Fruit fly (Drosophila melanogaster) whole organism, wandering third instar larva: Measurements from ENCODE around the gene MBD-R2.

ENCODE experiments used
- Abd-B ChIP-seq: fragments of >200 bp; optimal IDR thresholded peaks from 2 replicates; lab custom pipeline; 2017; ENCODE audit warnings: missing biosample characterization, missing genetic modification characterization
- CG32264 ChIP-seq: fragments of 200-800 bp; sonication (Bioruptor generic); optimal IDR thresholded peaks from 2 replicates; lab custom pipeline; 2016; ENCODE audit warnings: missing biosample characterization, missing genetic modification characterization
- CG9705 ChIP-seq: fragments of 200-800 bp; sonication (Bioruptor generic); optimal IDR thresholded peaks from 2 replicates; lab custom pipeline; 2018; ENCODE audit warnings: missing biosample characterization, mild to moderate bottlenecking, missing genetic modification characterization
- Dfd ChIP-seq: fragments of >200 bp; optimal IDR thresholded peaks from 2 replicates; lab custom pipeline; 2017; ENCODE audit warnings: missing biosample characterization, missing genetic modification characterization
- Dif ChIP-seq: fragments of 200-275, 200-300 bp; sonication (Bioruptor generic); optimal IDR thresholded peaks from 2 replicates; lab custom pipeline; 2018; ENCODE audit warnings: missing biosample characterization, missing genetic modification characterization; ENCODE audit not compliant: partially characterized antibody
- GATAd ChIP-seq: sonication (Bioruptor generic); optimal IDR thresholded peaks from 2 replicates; lab custom pipeline; 2016; ENCODE audit warnings: missing biosample characterization, missing genetic modification characterization
- Hnf4 ChIP-seq: fragments of 200-800 bp; sonication (Bioruptor generic); optimal IDR thresholded peaks from 2 replicates; lab custom pipeline; 2016; ENCODE audit warnings: missing biosample characterization, mild to moderate bottlenecking, missing genetic modification characterization
- Hr78 ChIP-seq: fragments of >200 bp; optimal IDR thresholded peaks from 2 replicates; lab custom pipeline; 2017; ENCODE audit warnings: missing biosample characterization, missing genetic modification characterization
- Hr83 ChIP-seq: fragments of 200-300 bp; sonication (Bioruptor generic); optimal IDR thresholded peaks from 2 replicates; lab custom pipeline; 2016; ENCODE audit warnings: missing biosample characterization, mild to moderate bottlenecking, missing genetic modification characterization, moderate library complexity; ENCODE audit not compliant: poor library complexity, severe bottlenecking
- Jra ChIP-seq: sonication (Bioruptor generic); optimal IDR thresholded peaks from 2 replicates; lab custom pipeline; 2016; ENCODE audit warnings: missing biosample characterization, missing genetic modification characterization
- Myc ChIP-seq: fragments of >200 bp; optimal IDR thresholded peaks from 2 replicates; lab custom pipeline; 2017
- N ChIP-seq: fragments of >200 bp; optimal IDR thresholded peaks from 2 replicates; lab custom pipeline; 2018; ENCODE audit warnings: missing biosample characterization, missing external identifiers, missing genetic modification characterization
- OdsH ChIP-seq: fragments of 200-800 bp; sonication (Bioruptor generic); optimal IDR thresholded peaks from 2 replicates; lab custom pipeline; 2016; ENCODE audit warnings: missing biosample characterization, mild to moderate bottlenecking, missing genetic modification characterization
- Rel ChIP-seq, 2 experiments: fragments of 200-800 bp; sonication (Bioruptor generic) in 1 of 2; optimal IDR thresholded peaks; 2 replicates in 1 of 2; 3 replicates in 1 of 2; lab custom pipeline; 2016 to 2019; ENCODE audit warnings: mild to moderate bottlenecking in 2 of 2, missing biosample characterization in 2 of 2, missing genetic modification characterization in 2 of 2, moderate library complexity in 1 of 2
- Sp1 ChIP-seq: fragments of 200-800 bp; sonication (Bioruptor generic); optimal IDR thresholded peaks from 3 replicates; lab custom pipeline; 2019; ENCODE audit warnings: missing biosample characterization, mild to moderate bottlenecking, missing genetic modification characterization, moderate library complexity
- Vsx2 ChIP-seq: fragments of 200-300, 225-300 bp; sonication (Bioruptor generic); optimal IDR thresholded peaks from 2 replicates; lab custom pipeline; 2018; ENCODE audit warnings: missing biosample characterization, missing genetic modification characterization; ENCODE audit not compliant: partially characterized antibody
- br ChIP-seq: fragments of 200-800 bp; sonication (Bioruptor generic); optimal IDR thresholded peaks from 2 replicates; lab custom pipeline; 2016; ENCODE audit warnings: missing biosample characterization, missing genetic modification characterization
- brk ChIP-seq: fragments of 200-800 bp; sonication (Bioruptor generic); optimal IDR thresholded peaks from 2 replicates; lab custom pipeline; 2016; ENCODE audit warnings: missing biosample characterization, mild to moderate bottlenecking, missing genetic modification characterization
- dl ChIP-seq, 2 experiments: fragments of 175-275, 200-275 bp in 1 of 2; fragments of 200-275 bp in 1 of 2; sonication (Bioruptor generic); optimal IDR thresholded peaks; lab custom pipeline; 2018; ENCODE audit warnings: mild to moderate bottlenecking in 2 of 2, missing biosample characterization in 2 of 2, missing genetic modification characterization in 2 of 2, moderate library complexity in 2 of 2; ENCODE audit not compliant: partially characterized antibody in 2 of 2, insufficient read depth in 1 of 2
- dmrt93B ChIP-seq: fragments of 200-800 bp; sonication (Bioruptor generic); optimal IDR thresholded peaks from 2 replicates; lab custom pipeline; 2018; ENCODE audit warnings: missing biosample characterization, mild to moderate bottlenecking, missing genetic modification characterization
- dsf ChIP-seq: sonication (Bioruptor generic); optimal IDR thresholded peaks from 2 replicates; lab custom pipeline; 2016; ENCODE audit warnings: missing biosample characterization, missing genetic modification characterization, borderline replicate concordance
- ey ChIP-seq: fragments of 200-800 bp; sonication (Bioruptor generic); optimal IDR thresholded peaks from 2 replicates; lab custom pipeline; 2016; ENCODE audit warnings: missing biosample characterization, missing genetic modification characterization
- foxo ChIP-seq, 2 experiments: fragments of 200-800 bp; sonication (Bioruptor generic); optimal IDR thresholded peaks; 2 replicates in 1 of 2; 3 replicates in 1 of 2; lab custom pipeline; 2016 to 2017; ENCODE audit warnings: missing biosample characterization in 2 of 2, missing genetic modification characterization in 2 of 2
- fru ChIP-seq: fragments of 200-800 bp; sonication (Bioruptor generic); optimal IDR thresholded peaks from 3 replicates; lab custom pipeline; 2016; ENCODE audit warnings: missing biosample characterization, mild to moderate bottlenecking, missing genetic modification characterization
- h ChIP-seq: fragments of 200-800 bp; sonication (Bioruptor generic); optimal IDR thresholded peaks from 3 replicates; lab custom pipeline; 2016; ENCODE audit warnings: missing biosample characterization, mild to moderate bottlenecking, missing genetic modification characterization
- jim ChIP-seq: fragments of 175-275, 200-325 bp; sonication (Bioruptor generic); optimal IDR thresholded peaks from 2 replicates; lab custom pipeline; 2016; ENCODE audit warnings: missing biosample characterization, mild to moderate bottlenecking, missing genetic modification characterization
- pan ChIP-seq: fragments of >200 bp; optimal IDR thresholded peaks from 2 replicates; lab custom pipeline; 2017
- psq ChIP-seq: fragments of 200-800 bp; sonication (Bioruptor generic); optimal IDR thresholded peaks from 3 replicates; lab custom pipeline; 2017; ENCODE audit warnings: missing biosample characterization, mild to moderate bottlenecking, missing genetic modification characterization, moderate library complexity
- rgr ChIP-seq: fragments of 200-800 bp; sonication (Bioruptor generic); optimal IDR thresholded peaks from 3 replicates; lab custom pipeline; 2016; ENCODE audit warnings: missing biosample characterization, mild to moderate bottlenecking, missing genetic modification characterization
- sage ChIP-seq: fragments of 200-800 bp; sonication (Bioruptor generic); optimal IDR thresholded peaks from 2 replicates; lab custom pipeline; 2016; ENCODE audit warnings: missing biosample characterization, mild to moderate bottlenecking, missing genetic modification characterization
- sv ChIP-seq: fragments of 200-800 bp; sonication (Bioruptor generic); optimal IDR thresholded peaks from 3 replicates; lab custom pipeline; 2016; ENCODE audit warnings: missing biosample characterization, missing genetic modification characterization
- tai ChIP-seq: sonication (Bioruptor generic); optimal IDR thresholded peaks from 2 replicates; lab custom pipeline; 2016; ENCODE audit warnings: missing biosample characterization, missing genetic modification characterization
- usp ChIP-seq: fragments of >200 bp; optimal IDR thresholded peaks from 2 replicates; lab custom pipeline; 2017; ENCODE audit warnings: missing biosample characterization, missing genetic modification characterization

Gene MBD-R2

DNA sequence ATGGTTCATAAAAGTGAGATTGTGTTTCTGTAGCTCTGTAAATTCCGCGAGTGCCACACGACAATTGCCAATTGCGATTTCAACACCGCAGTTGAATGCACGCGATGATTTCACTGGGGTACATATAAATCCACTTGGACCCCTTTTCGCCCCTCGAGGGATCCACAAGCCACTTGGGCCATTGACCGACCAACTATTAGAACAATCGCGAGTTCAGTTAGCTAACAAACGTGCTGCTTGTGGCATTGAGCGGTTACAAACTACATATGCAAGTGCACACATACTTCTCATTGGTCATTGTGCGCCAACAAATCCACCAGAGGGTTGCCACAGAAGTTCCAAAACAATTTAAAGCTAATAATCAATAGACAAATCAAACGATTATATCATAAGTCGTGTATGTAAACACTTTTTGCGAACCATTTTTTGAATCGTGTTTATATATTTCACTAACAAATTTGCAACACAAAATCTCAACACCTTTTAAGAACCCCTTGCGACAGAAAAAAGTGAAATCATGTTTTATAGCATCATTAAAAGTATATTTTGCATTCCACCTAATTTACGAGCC is 25.1 kb upstream of the MBD-R2 start:
- TF ChIP-seq CG32264 (GFP tag; lab: Kevin White, UChicago) (no peak), Rel (GFP tag; optimal IDR thresholded peaks at IDR 0.05; lab: Kevin White, UChicago) (no peak), Rel (tag; optimal IDR thresholded peaks at IDR 0.05; lab: Kevin White, UChicago) (no peak), Vsx2 (GFP tag; lab: Kevin White, UChicago) (no peak), Dfd (GFP tag; lab: Kevin White, UChicago) (no peak), ey (GFP tag; lab: Kevin White, UChicago) (no peak), jim (GFP tag; lab: Kevin White, UChicago) (no peak), rgr (GFP tag; lab: Kevin White, UChicago) (no peak), tai (GFP tag; lab: Kevin White, UChicago) (no peak), foxo (GFP tag; optimal IDR thresholded peaks at IDR 0.05; lab: Kevin White, UChicago) (no peak), psq (GFP tag; lab: Kevin White, UChicago) (no peak), Jra (GFP tag; lab: Kevin White, UChicago) (no peak), Abd-B (GFP tag; lab: Kevin White, UChicago) (no peak), GATAd (GFP tag; lab: Kevin White, UChicago) (no peak), OdsH (no peak)

DNA sequence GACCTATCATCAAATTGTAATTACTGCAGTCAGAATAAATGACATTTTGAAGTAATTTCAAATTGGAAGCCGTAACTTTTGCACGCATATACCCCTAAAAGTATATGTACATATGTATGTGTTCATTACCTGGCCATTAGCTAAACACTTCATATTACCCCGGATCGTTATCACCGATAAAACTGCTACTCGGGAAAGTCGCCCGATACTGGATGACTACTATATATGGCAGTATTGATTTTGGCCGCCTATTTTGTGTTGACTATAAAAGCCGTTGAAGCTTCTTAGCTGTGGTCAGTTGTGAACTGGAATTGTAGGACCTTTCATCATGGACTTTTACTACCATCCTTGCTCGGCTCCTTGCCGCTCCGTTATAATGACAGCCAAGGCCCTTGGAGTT is 23.6 kb upstream of the MBD-R2 start, which contains the start of gene GstD8:
GstD8 (plus strand) TSS at position 301 of the 400 bp plus-strand sequence.
- TF ChIP-seq dmrt93B (GFP tag; lab: Kevin White, UChicago): no peak
- TF ChIP-seq CG9705: no peak
- TF ChIP-seq Hr83: no peak

DNA sequence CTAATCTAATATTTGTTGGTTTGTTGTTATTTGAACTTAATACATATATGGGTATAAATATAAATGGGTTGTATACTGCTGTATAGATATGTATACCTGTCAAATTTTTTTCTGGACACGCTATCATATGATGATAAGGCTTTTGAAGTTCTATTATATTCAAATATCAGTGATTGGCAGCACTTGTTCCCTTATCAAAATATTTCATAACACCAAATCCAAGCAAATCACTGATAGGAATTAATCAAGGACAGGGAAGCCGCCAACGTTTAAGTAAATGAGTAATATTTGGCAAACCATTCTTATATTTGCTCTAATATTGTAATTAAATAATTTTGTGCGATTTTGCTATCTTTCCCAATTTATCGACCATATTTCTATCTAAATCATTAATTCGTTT is 23.2 kb upstream of the MBD-R2 start:
- no peak for TF ChIP-seq Vsx2 (GFP tag; lab: Kevin White, UChicago)
- no peak for TF ChIP-seq br (GFP tag; lab: Kevin White, UChicago)
- no peak for TF ChIP-seq tai (GFP tag; lab: Kevin White, UChicago)
- TF ChIP-seq Rel (GFP tag; optimal IDR thresholded peaks at IDR 0.05; lab: Kevin White, UChicago): no peak
- TF ChIP-seq Rel (tag; optimal IDR thresholded peaks at IDR 0.05; lab: Kevin White, UChicago): no peak
- TF ChIP-seq ey (GFP tag; lab: Kevin White, UChicago): no peak
- TF ChIP-seq dsf: no peak
- TF ChIP-seq fru: no peak
- TF ChIP-seq CG9705: no peak
- no peak for TF ChIP-seq usp (GFP tag; lab: Kevin White, UChicago)
- no peak for TF ChIP-seq dl (GFP tag; optimal IDR thresholded peaks at IDR 0.05; lab: Kevin White, UChicago; ENCODE audit: insufficient read depth in 1 of 2, partially characterized antibody in 2 of 2)
- no peak for TF ChIP-seq OdsH
- TF ChIP-seq sage: no peak
- no peak for TF ChIP-seq sv (GFP tag; lab: Kevin White, UChicago)
- no peak for TF ChIP-seq Hr83
- no peak for TF ChIP-seq foxo (GFP tag; optimal IDR thresholded peaks at IDR 0.05; lab: Kevin White, UChicago)
- no peak for TF ChIP-seq N (GFP tag; lab: Kevin White, UChicago)
- TF ChIP-seq CG32264 (GFP tag; lab: Kevin White, UChicago): no peak
- no peak for TF ChIP-seq Jra (GFP tag; lab: Kevin White, UChicago)
- no peak for TF ChIP-seq GATAd (GFP tag; lab: Kevin White, UChicago)
- no peak for TF ChIP-seq dmrt93B (GFP tag; lab: Kevin White, UChicago)
- TF ChIP-seq, all 38 proteins: peak for 0

DNA sequence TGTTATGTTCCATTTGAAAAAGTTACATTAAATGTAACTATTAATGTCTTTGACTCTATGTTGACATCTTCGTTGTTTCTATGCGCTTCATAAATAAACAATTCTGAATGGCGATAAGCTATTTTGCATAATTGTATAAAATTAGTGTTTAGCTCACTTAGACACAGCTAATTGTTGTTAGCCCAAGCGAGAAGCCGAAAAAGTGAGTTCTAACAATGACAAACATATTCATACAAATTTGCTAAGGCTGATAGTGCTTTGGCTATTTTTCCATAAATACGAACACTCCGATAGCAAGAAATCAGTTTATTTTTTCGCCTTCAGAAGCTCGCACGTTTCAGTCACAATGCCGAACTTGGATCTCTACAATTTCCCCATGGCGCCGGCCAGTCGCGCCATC is 22.1 kb upstream of the MBD-R2 start, which contains the start of gene GstD7:
GstD7 (plus strand) TSS at position 301 of the 400 bp plus-strand sequence.
- TF ChIP-seq Dfd (GFP tag; lab: Kevin White, UChicago) (no peak), Abd-B (GFP tag; lab: Kevin White, UChicago) (no peak), usp (GFP tag; lab: Kevin White, UChicago) (no peak), h (GFP tag; lab: Kevin White, UChicago) (no peak), br (GFP tag; lab: Kevin White, UChicago) (no peak), CG9705 (no peak), OdsH (no peak), sv (GFP tag; lab: Kevin White, UChicago) (no peak), Hr78 (no peak)

DNA sequence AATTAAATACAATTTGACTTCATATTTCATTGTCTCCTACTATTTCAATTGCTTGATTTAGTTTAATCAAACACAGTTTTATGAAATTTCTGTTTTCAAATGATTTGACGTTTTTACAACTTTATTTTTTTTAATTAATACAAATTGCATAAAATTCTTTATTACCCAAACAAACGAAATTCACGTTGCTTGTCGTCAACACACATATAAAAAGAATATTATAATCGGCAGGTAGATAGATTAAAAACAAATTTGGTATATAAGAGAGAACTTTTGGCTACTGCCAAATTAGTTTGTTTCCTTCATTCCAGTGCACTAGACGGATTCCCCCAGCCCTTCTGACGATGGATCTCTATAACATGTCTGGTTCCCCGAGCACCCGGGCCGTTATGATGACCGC is 20.8 kb upstream of the MBD-R2 start, which contains the start of gene GstD6:
GstD6 (plus strand) TSS at position 301 of the 400 bp plus-strand sequence.
- TF ChIP-seq sage (no peak), Myc (lab: Kevin White, UChicago) (no peak), brk (no peak), usp (GFP tag; lab: Kevin White, UChicago) (no peak), CG32264 (GFP tag; lab: Kevin White, UChicago) (no peak), Vsx2 (GFP tag; lab: Kevin White, UChicago) (no peak), Sp1 (GFP tag; lab: Kevin White, UChicago) (no peak), Hnf4 (no peak), psq (GFP tag; lab: Kevin White, UChicago) (no peak), Dif (no peak), dl (GFP tag; optimal IDR thresholded peaks at IDR 0.05; lab: Kevin White, UChicago; ENCODE audit: insufficient read depth in 1 of 2, partially characterized antibody in 2 of 2) (no peak), dmrt93B (GFP tag; lab: Kevin White, UChicago) (no peak), ey (GFP tag; lab: Kevin White, UChicago) (no peak), N (GFP tag; lab: Kevin White, UChicago) (no peak), pan (lab: Kevin White, UChicago) (no peak), Hr83 (no peak)
